Worm (Caenorhabditis elegans) whole organism, L2 larva: ENCODE measurements around the gene fipr-9.

Source experiments
- C34F6.9 ChIP-seq: fragments of 150-350 bp; optimal IDR thresholded peaks from 2 replicates; lab custom pipeline; 2014; ENCODE audit warnings: missing biosample characterization, missing genetic modification characterization
- F13H6.1 ChIP-seq: sonication (generic microtip); optimal IDR thresholded peaks from 2 replicates; lab custom pipeline; 2016; ENCODE audit warnings: missing genetic modification characterization, missing compliant biosample characterization
- R02D3.7 ChIP-seq: fragments of 150-350 bp; optimal IDR thresholded peaks from 2 replicates; lab custom pipeline; 2014; ENCODE audit warnings: missing biosample characterization, missing genetic modification characterization
- Y55F3AM.14 ChIP-seq: fragments of 200-800 bp; sonication (Bioruptor generic); optimal IDR thresholded peaks from 2 replicates; lab custom pipeline; 2018; ENCODE audit warnings: mild to moderate bottlenecking, missing genetic modification characterization, missing compliant biosample characterization
- alr-1 ChIP-seq: fragments of 150-350 bp; optimal IDR thresholded peaks from 2 replicates; lab custom pipeline; 2014; ENCODE audit warnings: missing biosample characterization, missing genetic modification characterization
- aly-2 ChIP-seq: fragments of 150-350 bp; optimal IDR thresholded peaks from 2 replicates; lab custom pipeline; 2014; ENCODE audit warnings: missing biosample characterization, missing genetic modification characterization
- ama-1 ChIP-seq: fragments of 150-350 bp; optimal IDR thresholded peaks from 2 replicates; lab custom pipeline; 2018; ENCODE audit warnings: inconsistent platforms
- blmp-1 ChIP-seq: sonication (generic microtip); optimal IDR thresholded peaks from 2 replicates; lab custom pipeline; 2017; ENCODE audit warnings: missing genetic modification characterization, mild to moderate bottlenecking, missing compliant biosample characterization, antibody characterized with exemption, moderate library complexity; ENCODE audit not compliant: insufficient read depth
- ceh-16 ChIP-seq: fragments of 150-350 bp; optimal IDR thresholded peaks from 2 replicates; lab custom pipeline; 2014; ENCODE audit warnings: missing biosample characterization, missing genetic modification characterization
- ceh-82 ChIP-seq: fragments of 150-350 bp; optimal IDR thresholded peaks from 2 replicates; lab custom pipeline; 2014; ENCODE audit warnings: missing biosample characterization, missing genetic modification characterization
- crh-2 ChIP-seq: sonication (generic microtip); optimal IDR thresholded peaks from 2 replicates; lab custom pipeline; 2017; ENCODE audit warnings: missing biosample characterization, missing genetic modification characterization
- egl-27 ChIP-seq: sonication (generic microtip); optimal IDR thresholded peaks from 3 replicates; lab custom pipeline; 2017; ENCODE audit warnings: missing biosample characterization, missing genetic modification reagents, missing genetic modification characterization
- elt-1 ChIP-seq: fragments of 150-350 bp; optimal IDR thresholded peaks from 2 replicates; lab custom pipeline; 2014; ENCODE audit warnings: missing biosample characterization, missing genetic modification characterization
- elt-3 ChIP-seq: sonication (generic microtip); optimal IDR thresholded peaks from 2 replicates; lab custom pipeline; 2017; ENCODE audit warnings: missing biosample characterization, missing genetic modification characterization
- fos-1 ChIP-seq: fragments of 150-350 bp; optimal IDR thresholded peaks from 2 replicates; lab custom pipeline; 2014; ENCODE audit warnings: missing biosample characterization, missing genetic modification characterization
- gmeb-1 ChIP-seq: fragments of 150-350 bp; optimal IDR thresholded peaks from 2 replicates; lab custom pipeline; 2014; ENCODE audit warnings: missing biosample characterization, missing genetic modification characterization
- lin-13 ChIP-seq: fragments of 150-350 bp; optimal IDR thresholded peaks from 2 replicates; lab custom pipeline; 2014; ENCODE audit warnings: missing biosample characterization, missing genetic modification reagents, missing genetic modification characterization
- lin-39 ChIP-seq: fragments of 150-350 bp; optimal IDR thresholded peaks from 2 replicates; lab custom pipeline; 2014; ENCODE audit warnings: missing biosample characterization, missing genetic modification reagents, missing genetic modification characterization
- lsy-2 ChIP-seq, 2 experiments: fragments of 150-350 bp in 1 of 2; sonication (generic microtip) in 1 of 2; optimal IDR thresholded peaks; 2 replicates each; lab custom pipeline; 2014 to 2017; ENCODE audit warnings: missing biosample characterization in 2 of 2, missing genetic modification characterization in 2 of 2
- mbf-1 ChIP-seq: sonication (generic microtip); optimal IDR thresholded peaks from 2 replicates; lab custom pipeline; 2017; ENCODE audit warnings: missing biosample characterization, missing genetic modification characterization
- mdl-1 ChIP-seq, 2 experiments: fragments of 150-350 bp in 1 of 2; sonication (generic microtip) in 1 of 2; optimal IDR thresholded peaks; 2 replicates each; lab custom pipeline; 2017; ENCODE audit warnings: missing biosample characterization in 2 of 2, missing genetic modification characterization in 2 of 2
- nhr-11 ChIP-seq: fragments of 150-350 bp; optimal IDR thresholded peaks from 2 replicates; lab custom pipeline; 2014; ENCODE audit warnings: missing biosample characterization, missing genetic modification characterization
- nhr-129 ChIP-seq: fragments of 150-350 bp; optimal IDR thresholded peaks from 2 replicates; lab custom pipeline; 2014; ENCODE audit warnings: missing biosample characterization, missing genetic modification characterization
- nhr-21 ChIP-seq: fragments of 150-350 bp; optimal IDR thresholded peaks from 2 replicates; lab custom pipeline; 2014; ENCODE audit warnings: missing biosample characterization, missing genetic modification characterization
- nhr-237 ChIP-seq: fragments of 150-350 bp; optimal IDR thresholded peaks from 2 replicates; lab custom pipeline; 2014; ENCODE audit warnings: missing biosample characterization, missing genetic modification characterization
- nhr-6 ChIP-seq: fragments of 150-350 bp; optimal IDR thresholded peaks from 2 replicates; lab custom pipeline; 2014; ENCODE audit warnings: missing biosample characterization, missing genetic modification characterization
- nhr-77 ChIP-seq: fragments of 150-350 bp; optimal IDR thresholded peaks from 2 replicates; lab custom pipeline; 2014; ENCODE audit warnings: missing biosample characterization, missing genetic modification characterization
- peb-1 ChIP-seq: fragments of 150-350 bp; optimal IDR thresholded peaks from 2 replicates; lab custom pipeline; 2014; ENCODE audit warnings: missing biosample characterization, missing genetic modification characterization
- sem-4 ChIP-seq: fragments of 150-350 bp; optimal IDR thresholded peaks from 2 replicates; lab custom pipeline; 2014; ENCODE audit warnings: missing biosample characterization, missing genetic modification reagents, missing genetic modification characterization
- skn-1 ChIP-seq: sonication (generic microtip); optimal IDR thresholded peaks from 2 replicates; lab custom pipeline; 2017; ENCODE audit warnings: missing biosample characterization, missing genetic modification characterization
- sma-9 ChIP-seq, 2 experiments: fragments of 150-350 bp in 1 of 2; sonication (generic microtip) in 1 of 2; optimal IDR thresholded peaks; 2 replicates each; lab custom pipeline; 2014 to 2016; ENCODE audit warnings: missing genetic modification characterization in 2 of 2, mild to moderate bottlenecking in 1 of 2, missing biosample characterization in 1 of 2, missing compliant biosample characterization in 1 of 2, missing genetic modification reagents in 1 of 2, moderate library complexity in 1 of 2
- snpc-4 ChIP-seq: fragments of 150-350 bp; optimal IDR thresholded peaks from 2 replicates; lab custom pipeline; 2014; ENCODE audit warnings: missing biosample characterization, missing genetic modification characterization
- unc-39 ChIP-seq: fragments of 150-350 bp; optimal IDR thresholded peaks from 2 replicates; lab custom pipeline; 2014; ENCODE audit warnings: missing biosample characterization, missing genetic modification characterization
- unc-55 ChIP-seq: fragments of 150-350 bp; sonication (generic microtip); optimal IDR thresholded peaks from 3 replicates; lab custom pipeline; 2014; ENCODE audit warnings: missing biosample characterization, missing genetic modification reagents, missing genetic modification characterization
- ztf-1 ChIP-seq: fragments of 200-800 bp; sonication (Bioruptor generic); conservative IDR thresholded peaks from 2 replicates; pipeline ENCODE4 v1.3.6; 2022; ENCODE audit warnings: missing genetic modification characterization, missing compliant biosample characterization
- ztf-11 ChIP-seq: sonication (generic microtip); optimal IDR thresholded peaks from 2 replicates; lab custom pipeline; 2017; ENCODE audit warnings: missing biosample characterization, missing genetic modification characterization
- ztf-4 ChIP-seq: fragments of 150-350 bp; optimal IDR thresholded peaks from 2 replicates; lab custom pipeline; 2014; ENCODE audit warnings: missing biosample characterization, missing genetic modification characterization

fipr-9 gene

ce11 chrV:10255005-10255472 is 33.6 kb downstream of the fipr-9 start, which contains the start of gene rop-1:
TSS of gene rop-1 (minus strand) at chrV:10255055.
- TF ChIP-seq snpc-4 (tag; lab: Kevin White, UChicago) (no peak), nhr-21 (tag; lab: Kevin White, UChicago) (no peak), sma-9 (GFP tag; optimal IDR thresholded peaks at IDR 0.05; lab: Kevin White, UChicago) (no peak), sma-9 (tag; optimal IDR thresholded peaks at IDR 0.05; lab: Kevin White, UChicago) (no peak), nhr-237 (tag; lab: Kevin White, UChicago) (no peak), unc-55 (GFP tag; lab: Kevin White, UChicago) (peak; percentile 75), ztf-1 (no peak), aly-2 (tag; lab: Kevin White, UChicago) (no peak), ztf-11 (tag; lab: Kevin White, UChicago) (no peak), gmeb-1 (tag; lab: Kevin White, UChicago) (peak; percentile 2), fos-1 (tag; lab: Kevin White, UChicago) (peak; percentile 48), skn-1 (tag; lab: Kevin White, UChicago) (no peak), alr-1 (tag; lab: Kevin White, UChicago) (no peak), R02D3.7 (tag; lab: Kevin White, UChicago) (no peak), mdl-1 (tag; optimal IDR thresholded peaks at IDR 0.05; lab: Kevin White, UChicago) (no peak), nhr-11 (no peak), lin-13 (GFP tag; lab: Kevin White, UChicago) (no peak), egl-27 (tag; lab: Kevin White, UChicago) (no peak), elt-1 (tag; lab: Kevin White, UChicago) (no peak), ama-1 (peak; percentile 19), nhr-129 (peak; percentile 88), lsy-2 (tag; optimal IDR thresholded peaks at IDR 0.05; lab: Kevin White, UChicago) (peak in 1 of 2 experiments; percentile 15), peb-1 (tag; lab: Kevin White, UChicago) (no peak), ceh-16 (no peak), crh-2 (tag; lab: Kevin White, UChicago) (no peak), C34F6.9 (tag; lab: Kevin White, UChicago) (peak; percentile 60), blmp-1 (tag; lab: Kevin White, UChicago) (peak; percentile 53), lin-39 (tag; lab: Kevin White, UChicago) (no peak)

DNA sequence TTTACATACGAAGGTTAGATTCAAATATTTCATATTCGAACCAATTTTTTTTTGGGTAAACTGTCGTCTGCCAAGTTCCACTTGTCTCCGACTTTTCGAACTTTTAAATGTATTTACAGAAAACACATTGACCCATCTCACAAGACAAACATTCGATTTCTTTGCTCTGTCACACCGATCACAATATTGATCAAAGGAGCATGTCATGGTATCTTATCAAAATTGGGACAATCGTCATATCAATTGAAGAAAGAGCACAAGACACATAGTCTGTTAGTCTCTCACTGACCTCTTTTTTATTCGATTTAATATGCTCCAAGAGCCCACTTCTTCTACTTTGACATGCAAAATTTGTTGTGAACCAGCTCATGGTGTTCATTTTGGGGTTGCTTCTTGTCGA is 34.6 kb downstream of the fipr-9 start, which contains the start of gene nhr-232:
nhr-232 (plus strand) TSS at position 121 of the 400 bp plus-strand sequence.
- TF ChIP-seq F13H6.1 (tag; lab: Kevin White, UChicago) (peak; percentile 5), sma-9 (GFP tag; optimal IDR thresholded peaks at IDR 0.05; lab: Kevin White, UChicago) (peak; percentile 55), sma-9 (tag; optimal IDR thresholded peaks at IDR 0.05; lab: Kevin White, UChicago) (no peak), elt-3 (tag; lab: Kevin White, UChicago) (no peak), nhr-77 (tag; lab: Kevin White, UChicago) (no peak), fos-1 (tag; lab: Kevin White, UChicago) (peak; percentile 80)

DNA sequence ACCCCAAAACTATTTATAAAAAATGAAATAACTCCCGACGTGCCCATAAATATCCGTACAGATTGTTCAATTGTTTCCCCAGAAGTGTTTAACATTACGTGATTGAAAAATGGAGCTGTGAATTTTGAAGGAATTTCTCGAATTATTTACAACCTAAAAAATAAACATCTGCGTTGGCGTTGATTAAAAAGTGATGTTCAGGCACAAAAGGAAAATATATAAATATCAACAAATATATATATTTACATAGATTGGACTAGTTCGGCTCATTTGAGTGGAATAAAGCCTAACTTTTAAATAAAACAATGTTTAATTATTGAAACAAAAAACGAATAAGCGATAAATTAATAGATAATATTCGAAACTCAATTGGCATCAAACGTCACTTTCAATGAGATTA is 39.0 kb downstream of the fipr-9 start, which contains the start of gene sri-18:
sri-18 (minus strand) TSS at position 101 of the 400 bp plus-strand sequence.
- no peak for TF ChIP-seq lin-39 (tag; lab: Kevin White, UChicago)
- no peak for TF ChIP-seq mdl-1 (tag; optimal IDR thresholded peaks at IDR 0.05; lab: Kevin White, UChicago)
- TF ChIP-seq ztf-11 (tag; lab: Kevin White, UChicago): no peak
- TF ChIP-seq mbf-1 (tag; lab: Kevin White, UChicago): no peak

ce11 chrV:10265019-10265418 is 43.6 kb downstream of the fipr-9 start:
- TF ChIP-seq nhr-6 (tag; lab: Kevin White, UChicago): no peak
- TF ChIP-seq mdl-1 (tag; optimal IDR thresholded peaks at IDR 0.05; lab: Kevin White, UChicago): no peak
- no peak for TF ChIP-seq sem-4
- TF ChIP-seq F13H6.1 (tag; lab: Kevin White, UChicago): no peak
- TF ChIP-seq C34F6.9 (tag; lab: Kevin White, UChicago): no peak

- no peak for TF ChIP-seq ceh-82 (tag; lab: Kevin White, UChicago)
- TF ChIP-seq elt-1 (tag; lab: Kevin White, UChicago): no peak
- TF ChIP-seq ztf-4 (tag; lab: Kevin White, UChicago): no peak
- TF ChIP-seq unc-39 (tag; lab: Kevin White, UChicago): no peak
- TF ChIP-seq ceh-16: no peak
- TF ChIP-seq lin-39 (tag; lab: Kevin White, UChicago): no peak
- TF ChIP-seq R02D3.7 (tag; lab: Kevin White, UChicago): no peak
- no peak for TF ChIP-seq ama-1
- TF ChIP-seq C34F6.9 (tag; lab: Kevin White, UChicago): no peak
- no peak for TF ChIP-seq mbf-1 (tag; lab: Kevin White, UChicago)
- TF ChIP-seq unc-55 (GFP tag; lab: Kevin White, UChicago): no peak
- TF ChIP-seq Y55F3AM.14 (GFP tag; lab: Kevin White, UChicago): no peak
- TF ChIP-seq sma-9 (GFP tag; optimal IDR thresholded peaks at IDR 0.05; lab: Kevin White, UChicago): no peak
- TF ChIP-seq sma-9 (tag; optimal IDR thresholded peaks at IDR 0.05; lab: Kevin White, UChicago): no peak
Observed at ce11 chrV:10266050-10266449, 44.6 kb downstream of the fipr-9 start.
